Worm (Caenorhabditis elegans) whole organism, L3 larva: Measurements from ENCODE around the gene F10D2.10.

Source experiments
- R02D3.7 ChIP-seq: fragments of 150-350 bp; optimal IDR thresholded peaks from 2 replicates; lab custom pipeline; 2014; ENCODE audit warnings: missing biosample characterization, missing genetic modification characterization
- aly-2 ChIP-seq: fragments of 150-350 bp; optimal IDR thresholded peaks from 2 replicates; lab custom pipeline; 2014; ENCODE audit warnings: missing biosample characterization, missing genetic modification characterization
- ceh-28 ChIP-seq: fragments of 150-350 bp; optimal IDR thresholded peaks from 2 replicates; lab custom pipeline; 2014; ENCODE audit warnings: missing biosample characterization, missing genetic modification reagents, missing genetic modification characterization
- ceh-82 ChIP-seq: fragments of 150-350 bp; optimal IDR thresholded peaks from 2 replicates; lab custom pipeline; 2014; ENCODE audit warnings: missing biosample characterization, missing genetic modification characterization
- daf-12 ChIP-seq: fragments of 150-350 bp; optimal IDR thresholded peaks from 2 replicates; lab custom pipeline; 2014; ENCODE audit warnings: missing biosample characterization, missing genetic modification reagents, missing genetic modification characterization
- egl-27 ChIP-seq: sonication (generic microtip); optimal IDR thresholded peaks from 4 replicates; lab custom pipeline; 2017; ENCODE audit warnings: missing biosample characterization, missing genetic modification reagents, missing genetic modification characterization
- egl-5 ChIP-seq: fragments of 150-350 bp; optimal IDR thresholded peaks from 2 replicates; lab custom pipeline; 2017; ENCODE audit warnings: missing biosample characterization, missing genetic modification reagents, missing genetic modification characterization, inconsistent platforms
- elt-1 ChIP-seq: fragments of 150-350 bp; optimal IDR thresholded peaks from 2 replicates; lab custom pipeline; 2014; ENCODE audit warnings: missing biosample characterization, missing genetic modification characterization
- elt-2 ChIP-seq: sonication (generic microtip); optimal IDR thresholded peaks from 2 replicates; lab custom pipeline; 2016; ENCODE audit warnings: missing genetic modification reagents, mild to moderate bottlenecking, missing genetic modification characterization, missing compliant biosample characterization
- elt-3 ChIP-seq, 3 experiments: fragments of 150-350 bp in 1 of 3; sonication (generic microtip) in 2 of 3; optimal IDR thresholded peaks; 2 replicates in 2 of 3; 4 replicates in 1 of 3; lab custom pipeline; 2014 to 2017; ENCODE audit warnings: missing biosample characterization in 3 of 3, missing genetic modification characterization in 3 of 3
- eor-1 ChIP-seq, 2 experiments: fragments of 150-350 bp; optimal IDR thresholded peaks; 2 replicates each; lab custom pipeline; 2014 to 2018; ENCODE audit warnings: missing biosample characterization in 2 of 2, missing genetic modification characterization in 2 of 2
- fkh-10 ChIP-seq: sonication (generic microtip); optimal IDR thresholded peaks from 2 replicates; lab custom pipeline; 2017; ENCODE audit warnings: missing biosample characterization, missing genetic modification reagents, missing genetic modification characterization
- fos-1 ChIP-seq: fragments of 150-350 bp; optimal IDR thresholded peaks from 2 replicates; lab custom pipeline; 2014; ENCODE audit warnings: missing biosample characterization, missing genetic modification characterization
- hmg-11 ChIP-seq: sonication (generic microtip); optimal IDR thresholded peaks from 2 replicates; lab custom pipeline; 2016; ENCODE audit warnings: missing genetic modification characterization, missing compliant biosample characterization
- jun-1 ChIP-seq: fragments of 150-350 bp; optimal IDR thresholded peaks from 2 replicates; lab custom pipeline; 2014; ENCODE audit warnings: missing biosample characterization, missing genetic modification reagents, missing genetic modification characterization
- mdl-1 ChIP-seq: fragments of 150-350 bp; optimal IDR thresholded peaks from 2 replicates; lab custom pipeline; 2014; ENCODE audit warnings: missing biosample characterization, missing genetic modification characterization
- mml-1 ChIP-seq: fragments of 150-350 bp; sonication (generic microtip); optimal IDR thresholded peaks from 3 replicates; lab custom pipeline; 2014; ENCODE audit warnings: missing biosample characterization, missing genetic modification characterization
- nfya-1 ChIP-seq: sonication (generic microtip); optimal IDR thresholded peaks from 2 replicates; lab custom pipeline; 2017; ENCODE audit warnings: missing genetic modification characterization, mild to moderate bottlenecking, missing compliant biosample characterization, antibody characterized with exemption, moderate library complexity; ENCODE audit not compliant: insufficient read depth
- nhr-12 ChIP-seq: fragments of 150-350 bp; optimal IDR thresholded peaks from 2 replicates; lab custom pipeline; 2014; ENCODE audit warnings: missing biosample characterization, missing genetic modification characterization
- nhr-237 ChIP-seq: fragments of 150-350 bp; optimal IDR thresholded peaks from 2 replicates; lab custom pipeline; 2014; ENCODE audit warnings: missing biosample characterization, missing genetic modification characterization
- nhr-25 ChIP-seq: sonication (generic microtip); optimal IDR thresholded peaks from 2 replicates; lab custom pipeline; 2017; ENCODE audit warnings: missing biosample characterization, missing genetic modification characterization
- nhr-28 ChIP-seq: fragments of 150-350 bp; optimal IDR thresholded peaks from 2 replicates; lab custom pipeline; 2014; ENCODE audit warnings: missing biosample characterization, missing genetic modification characterization
- nhr-43 ChIP-seq: sonication (generic microtip); optimal IDR thresholded peaks from 2 replicates; lab custom pipeline; 2016; ENCODE audit warnings: mild to moderate bottlenecking, missing genetic modification characterization, missing compliant biosample characterization; ENCODE audit not compliant: poor library complexity, severe bottlenecking
- nhr-76 ChIP-seq: fragments of 150-350 bp; sonication (generic microtip); optimal IDR thresholded peaks from 5 replicates; lab custom pipeline; 2014; ENCODE audit warnings: missing biosample characterization, missing genetic modification characterization
- pha-4 ChIP-seq: fragments of 150-350 bp; optimal IDR thresholded peaks from 2 replicates; lab custom pipeline; 2014; ENCODE audit warnings: missing biosample characterization, missing genetic modification reagents, missing genetic modification characterization
- pqm-1 ChIP-seq: fragments of 150-350 bp; optimal IDR thresholded peaks from 2 replicates; lab custom pipeline; 2017; ENCODE audit warnings: missing biosample characterization, missing genetic modification characterization, inconsistent platforms
- sea-2 ChIP-seq: fragments of 150-350 bp; sonication (generic microtip); optimal IDR thresholded peaks from 4 replicates; lab custom pipeline; 2014; ENCODE audit warnings: missing biosample characterization, missing genetic modification reagents, missing genetic modification characterization
- skn-1 ChIP-seq: fragments of 150-350 bp; optimal IDR thresholded peaks from 2 replicates; lab custom pipeline; 2014; ENCODE audit warnings: missing biosample characterization, missing genetic modification characterization
- unc-62 ChIP-seq: fragments of 150-350 bp; sonication (generic microtip); optimal IDR thresholded peaks from 4 replicates; lab custom pipeline; 2014; ENCODE audit warnings: missing biosample characterization, missing genetic modification reagents, missing genetic modification characterization
- zag-1 ChIP-seq: fragments of 150-350 bp; optimal IDR thresholded peaks from 2 replicates; lab custom pipeline; 2014; ENCODE audit warnings: missing biosample characterization, missing genetic modification characterization
- ztf-11 ChIP-seq: fragments of 150-350 bp; optimal IDR thresholded peaks from 2 replicates; lab custom pipeline; 2014; ENCODE audit warnings: missing biosample characterization, missing genetic modification characterization
- ztf-4 ChIP-seq: fragments of 150-350 bp; optimal IDR thresholded peaks from 2 replicates; lab custom pipeline; 2014; ENCODE audit warnings: missing biosample characterization, missing genetic modification characterization

The F10D2.10 gene

ce11 chrV:7178843-7179242 lies 22.9 kb upstream of the F10D2.10 start, which contains the start of gene cpsf-2:
TSS of gene cpsf-2 (plus strand) at chrV:7179172.
- TF ChIP-seq R02D3.7 (tag; lab: Kevin White, UChicago) (no peak), elt-1 (tag; lab: Kevin White, UChicago) (no peak), nfya-1 (tag; lab: Kevin White, UChicago) (peak; percentile 14), hmg-11 (tag; lab: Kevin White, UChicago) (peak; percentile 60), zag-1 (tag; lab: Kevin White, UChicago) (no peak), mdl-1 (no peak), ztf-4 (tag; lab: Kevin White, UChicago) (no peak), eor-1 (tag; optimal IDR thresholded peaks at IDR 0.05; lab: Kevin White, UChicago) (no peak), nhr-237 (tag; lab: Kevin White, UChicago) (no peak), nhr-28 (tag; lab: Kevin White, UChicago) (no peak)

- TF ChIP-seq skn-1 (tag; lab: Kevin White, UChicago), result no peak
- no peak for TF ChIP-seq daf-12 (tag; lab: Kevin White, UChicago)
- no peak for TF ChIP-seq pqm-1
- TF ChIP-seq fkh-10 (GFP tag; lab: Kevin White, UChicago), result no peak
- no peak for TF ChIP-seq nhr-43
- TF ChIP-seq eor-1 (tag; optimal IDR thresholded peaks at IDR 0.05; lab: Kevin White, UChicago), result no peak
Measured at ce11 chrV:7175201-7175600, 19.2 kb upstream of the F10D2.10 start, which contains the start of gene lgc-39. TSS of gene lgc-39 (plus strand) at chrV:7175501.

ce11 chrV:7166709-7167108 lies 10.7 kb upstream of the F10D2.10 start, which contains the start of gene ugt-36:
TSS of gene ugt-36 (plus strand) at chrV:7167009.
- no peak for TF ChIP-seq skn-1 (tag; lab: Kevin White, UChicago)
- no peak for TF ChIP-seq fkh-10 (GFP tag; lab: Kevin White, UChicago)
- TF ChIP-seq eor-1 (tag; optimal IDR thresholded peaks at IDR 0.05; lab: Kevin White, UChicago), result no peak
- no peak for TF ChIP-seq egl-27
- no peak for TF ChIP-seq mdl-1
- TF ChIP-seq elt-1 (tag; lab: Kevin White, UChicago), result no peak
- no peak for TF ChIP-seq nhr-25 (tag; lab: Kevin White, UChicago)
- TF ChIP-seq mml-1 (tag; lab: Kevin White, UChicago), result no peak
- no peak for TF ChIP-seq nhr-28 (tag; lab: Kevin White, UChicago)
- no peak for TF ChIP-seq ceh-82 (tag; lab: Kevin White, UChicago)
- no peak for TF ChIP-seq pha-4 (tag; lab: Kevin White, UChicago)
- no peak for TF ChIP-seq ztf-11 (tag; lab: Kevin White, UChicago)
- no peak for TF ChIP-seq daf-12 (tag; lab: Kevin White, UChicago)

ce11 chrV:7164210-7164609 lies 8.2 kb upstream of the F10D2.10 start, which contains the start of gene srh-83:
TSS of gene srh-83 (plus strand) at chrV:7164510.
- TF ChIP-seq R02D3.7 (tag; lab: Kevin White, UChicago) (no peak), hmg-11 (tag; lab: Kevin White, UChicago) (no peak), skn-1 (tag; lab: Kevin White, UChicago) (no peak), nhr-12 (tag; lab: Kevin White, UChicago) (no peak), mml-1 (tag; lab: Kevin White, UChicago) (no peak)

ce11 chrV:7163477-7164114 lies 7.6 kb upstream of the F10D2.10 start, which contains the start of gene ugt-41:
TSS of gene ugt-41 (minus strand) at chrV:7163595.
- TF ChIP-seq ztf-11 (tag; lab: Kevin White, UChicago) (no peak), elt-2 (tag; lab: Kevin White, UChicago) (peak; percentile 15), jun-1 (tag; lab: Kevin White, UChicago) (no peak), ceh-28 (tag; lab: Kevin White, UChicago) (no peak), elt-3 (tag; optimal IDR thresholded peaks at IDR 0.05; lab: Kevin White, UChicago) (no peak), ztf-4 (tag; lab: Kevin White, UChicago) (no peak), nhr-237 (tag; lab: Kevin White, UChicago) (no peak)

- no peak for TF ChIP-seq zag-1 (tag; lab: Kevin White, UChicago)
- TF ChIP-seq pqm-1, result no peak
- no peak for TF ChIP-seq nhr-43
- no peak for TF ChIP-seq aly-2 (tag; lab: Kevin White, UChicago)
- TF ChIP-seq jun-1 (tag; lab: Kevin White, UChicago), result no peak
- TF ChIP-seq fkh-10 (GFP tag; lab: Kevin White, UChicago), result no peak
- TF ChIP-seq nhr-76 (tag; lab: Kevin White, UChicago), result no peak
- TF ChIP-seq nhr-28 (tag; lab: Kevin White, UChicago), result no peak
- TF ChIP-seq fos-1 (tag; lab: Kevin White, UChicago), result no peak
- no peak for TF ChIP-seq sea-2 (GFP tag; lab: Kevin White, UChicago)
- no peak for TF ChIP-seq skn-1 (tag; lab: Kevin White, UChicago)
- TF ChIP-seq egl-5 (tag; lab: Kevin White, UChicago), result no peak
- TF ChIP-seq ztf-11 (tag; lab: Kevin White, UChicago), result no peak
- TF ChIP-seq ceh-82 (tag; lab: Kevin White, UChicago), result no peak
- TF ChIP-seq daf-12 (tag; lab: Kevin White, UChicago), result no peak
- no peak for TF ChIP-seq unc-62
- TF ChIP-seq hmg-11 (tag; lab: Kevin White, UChicago), result no peak
- no peak for TF ChIP-seq R02D3.7 (tag; lab: Kevin White, UChicago)
Measured at ce11 chrV:7159391-7159790, 3.4 kb upstream of the F10D2.10 start, which contains the start of gene str-204. TSS of gene str-204 (plus strand) at chrV:7159691.
